Worm (Caenorhabditis elegans) whole organism, late embryonic: ENCODE measurements around the gene acy-2.

ENCODE experiments used
- C38D4.7 ChIP-seq: fragments of 200-800 bp; sonication (Bioruptor generic); optimal IDR thresholded peaks from 2 replicates; lab custom pipeline; 2018; ENCODE audit warnings: mild to moderate bottlenecking, missing genetic modification characterization, moderate library complexity, missing compliant biosample characterization
- nhr-11 ChIP-seq: fragments of 150-350 bp; optimal IDR thresholded peaks from 2 replicates; lab custom pipeline; 2014; ENCODE audit warnings: missing biosample characterization, missing genetic modification characterization
- ref-2 ChIP-seq: sonication (generic microtip); optimal IDR thresholded peaks from 2 replicates; lab custom pipeline; 2016; ENCODE audit warnings: missing genetic modification characterization, missing compliant biosample characterization
- rnt-1 ChIP-seq: sonication (generic microtip); optimal IDR thresholded peaks from 2 replicates; lab custom pipeline; 2016; ENCODE audit warnings: missing genetic modification characterization, missing compliant biosample characterization
- sdc-2 ChIP-seq: sonication (generic microtip); optimal IDR thresholded peaks from 2 replicates; lab custom pipeline; 2016; ENCODE audit warnings: missing genotype, missing genetic modification characterization, missing compliant biosample characterization
- sox-4 ChIP-seq: sonication (generic microtip); optimal IDR thresholded peaks from 2 replicates; lab custom pipeline; 2017; ENCODE audit warnings: mild to moderate bottlenecking, missing genetic modification characterization, inconsistent platforms, missing compliant biosample characterization
- unc-55 ChIP-seq: sonication (generic microtip); optimal IDR thresholded peaks from 2 replicates; lab custom pipeline; 2017; ENCODE audit warnings: missing biosample characterization, missing genetic modification reagents, missing genetic modification characterization
- unc-86 ChIP-seq: sonication (generic microtip); optimal IDR thresholded peaks from 2 replicates; lab custom pipeline; 2016; ENCODE audit warnings: missing genetic modification characterization, missing compliant biosample characterization

ce11 chrV:5927347-5927746 is 48.5 kb upstream of the acy-2 start, which contains the start of gene srsx-17:
- TF ChIP-seq ref-2 (tag; lab: Kevin White, UChicago) (no peak), rnt-1 (tag; lab: Kevin White, UChicago) (no peak), sdc-2 (tag; lab: Kevin White, UChicago) (no peak), nhr-11 (no peak), unc-86 (tag; lab: Kevin White, UChicago) (no peak), unc-55 (GFP tag; lab: Kevin White, UChicago) (no peak), sox-4 (tag; lab: Kevin White, UChicago) (no peak), C38D4.7 (GFP tag; lab: Kevin White, UChicago) (no peak)
